Worm (Caenorhabditis elegans) whole organism, midembryonic: ENCODE results near the gene F52D2.12.

Experiments
- T22C8.4 ChIP-seq: fragments of 200-800 bp; sonication (Bioruptor generic); IDR thresholded peaks from 2 replicates; pipeline ENCODE4 v1.3.6; 2022; ENCODE audit warnings: missing genetic modification characterization, missing compliant biosample characterization
- cog-1 ChIP-seq: sonication (generic microtip); optimal IDR thresholded peaks from 2 replicates; lab custom pipeline; 2016; ENCODE audit warnings: missing genetic modification characterization, missing compliant biosample characterization
- flt-1 ChIP-seq: fragments of 200-800 bp; sonication (Bioruptor generic); IDR thresholded peaks from 2 replicates; pipeline ENCODE4 v1.3.6; 2022; ENCODE audit warnings: missing genetic modification characterization, missing compliant biosample characterization
- med-1 ChIP-seq: sonication (generic microtip); optimal IDR thresholded peaks from 2 replicates; lab custom pipeline; 2017; ENCODE audit warnings: missing genetic modification characterization, mild to moderate bottlenecking, missing compliant biosample characterization, antibody characterized with exemption, missing genetic modification reagents; ENCODE audit not compliant: insufficient read depth
- ref-1 ChIP-seq: fragments of 200-800 bp; sonication (Bioruptor generic); conservative IDR thresholded peaks from 2 replicates; pipeline ENCODE4 v1.3.6; 2022; ENCODE audit warnings: missing genetic modification reagents, missing genetic modification characterization, missing compliant biosample characterization
- tab-1 ChIP-seq: fragments of 200-800 bp; sonication (Bioruptor generic); IDR thresholded peaks from 2 replicates; pipeline ENCODE4 v1.3.6; 2022; ENCODE audit warnings: missing genetic modification characterization, missing compliant biosample characterization
- ztf-23 ChIP-seq: fragments of 200-800 bp; sonication (Bioruptor generic); IDR thresholded peaks from 2 replicates; pipeline ENCODE4 v1.3.6; 2022; ENCODE audit warnings: missing genetic modification reagents, missing genetic modification characterization, missing compliant biosample characterization
- ztf-29 ChIP-seq: fragments of 200-800 bp; sonication (Bioruptor generic); IDR thresholded peaks from 2 replicates; pipeline ENCODE4 v1.3.6; 2022; ENCODE audit warnings: missing genetic modification reagents, missing genetic modification characterization, missing compliant biosample characterization

- TF ChIP-seq flt-1 (GFP tag; lab: Robert Waterston, UW), result no peak
- TF ChIP-seq med-1 (GFP tag; lab: Kevin White, UChicago), result no peak
- TF ChIP-seq ztf-29, result no peak
- TF ChIP-seq ref-1 (GFP tag; lab: Robert Waterston, UW), result no peak
- no peak for TF ChIP-seq cog-1 (tag; lab: Kevin White, UChicago)
- TF ChIP-seq ztf-23, result no peak
- no peak for TF ChIP-seq T22C8.4
- TF ChIP-seq tab-1 (GFP tag; lab: Robert Waterston, UW), result no peak
These were observed 40.4 kb downstream of the F52D2.12 start for ce11 chrX:2018211-2018610.
